Worm (Caenorhabditis elegans) whole organism, late embryonic: ENCODE measurements around the gene hacl-1.

Experiments
- ceh-6 ChIP-seq: fragments of 200-800 bp; sonication (Bioruptor generic); optimal IDR thresholded peaks from 2 replicates; lab custom pipeline; 2018; ENCODE audit warnings: mild to moderate bottlenecking, missing genetic modification characterization, missing compliant biosample characterization
- gmeb-2 ChIP-seq: sonication (generic microtip); optimal IDR thresholded peaks from 2 replicates; lab custom pipeline; 2016; ENCODE audit warnings: missing genetic modification characterization, inconsistent platforms, missing compliant biosample characterization
- hlh-30 ChIP-seq: sonication (generic microtip); optimal IDR thresholded peaks from 2 replicates; lab custom pipeline; 2017; ENCODE audit warnings: antibody characterized with exemption, missing genetic modification characterization, missing compliant biosample characterization; ENCODE audit not compliant: insufficient read depth
- nhr-11 ChIP-seq: fragments of 150-350 bp; optimal IDR thresholded peaks from 2 replicates; lab custom pipeline; 2014; ENCODE audit warnings: missing biosample characterization, missing genetic modification characterization
- pat-9 ChIP-seq: fragments of 200-800 bp; sonication (Bioruptor generic); optimal IDR thresholded peaks from 2 replicates; lab custom pipeline; 2018; ENCODE audit warnings: mild to moderate bottlenecking, missing genetic modification characterization, moderate library complexity, missing compliant biosample characterization

- TF ChIP-seq hlh-30 (tag; lab: Kevin White, UChicago): no peak
- no peak for TF ChIP-seq nhr-11 (tag; lab: Kevin White, UChicago)
- TF ChIP-seq pat-9 (tag; lab: Kevin White, UChicago): no peak
- no peak for TF ChIP-seq ceh-6 (GFP tag; lab: Kevin White, UChicago)
- TF ChIP-seq gmeb-2 (tag; lab: Kevin White, UChicago): no peak
These were observed 37.6 kb downstream of the hacl-1 start for ce11 chrII:11455140-11455539.
